Worm (Caenorhabditis elegans) whole organism, L3 larva: ENCODE measurements around the gene Y38E10A.1.

Source experiments
- ama-1 ChIP-seq: fragments of 150-350 bp; optimal IDR thresholded peaks from 2 replicates; lab custom pipeline; 2018
- egl-27 ChIP-seq: sonication (generic microtip); optimal IDR thresholded peaks from 4 replicates; lab custom pipeline; 2017; ENCODE audit warnings: missing biosample characterization, missing genetic modification reagents, missing genetic modification characterization
- mdl-1 ChIP-seq: fragments of 150-350 bp; optimal IDR thresholded peaks from 2 replicates; lab custom pipeline; 2014; ENCODE audit warnings: missing biosample characterization, missing genetic modification characterization
- nfya-1 ChIP-seq: sonication (generic microtip); optimal IDR thresholded peaks from 2 replicates; lab custom pipeline; 2017; ENCODE audit warnings: missing genetic modification characterization, mild to moderate bottlenecking, missing compliant biosample characterization, antibody characterized with exemption, moderate library complexity; ENCODE audit not compliant: insufficient read depth
- nhr-11 ChIP-seq: fragments of 150-350 bp; optimal IDR thresholded peaks from 2 replicates; lab custom pipeline; 2014; ENCODE audit warnings: missing biosample characterization, missing genetic modification characterization
- nhr-25 ChIP-seq: sonication (generic microtip); optimal IDR thresholded peaks from 2 replicates; lab custom pipeline; 2017; ENCODE audit warnings: missing biosample characterization, missing genetic modification characterization
- nhr-28 ChIP-seq: fragments of 150-350 bp; optimal IDR thresholded peaks from 2 replicates; lab custom pipeline; 2014; ENCODE audit warnings: missing biosample characterization, missing genetic modification characterization
- nhr-77 ChIP-seq: fragments of 150-350 bp; optimal IDR thresholded peaks from 2 replicates; lab custom pipeline; 2014; ENCODE audit warnings: missing biosample characterization, missing genetic modification characterization
- pha-4 ChIP-seq: fragments of 150-350 bp; optimal IDR thresholded peaks from 2 replicates; lab custom pipeline; 2014; ENCODE audit warnings: missing biosample characterization, missing genetic modification reagents, missing genetic modification characterization
- snpc-4 ChIP-seq: fragments of 150-350 bp; optimal IDR thresholded peaks from 2 replicates; lab custom pipeline; 2014; ENCODE audit warnings: missing biosample characterization, missing genetic modification characterization
- unc-39 ChIP-seq: sonication (generic microtip); optimal IDR thresholded peaks from 4 replicates; lab custom pipeline; 2017; ENCODE audit warnings: missing biosample characterization, missing genetic modification characterization
- ztf-11 ChIP-seq: fragments of 150-350 bp; optimal IDR thresholded peaks from 2 replicates; lab custom pipeline; 2014; ENCODE audit warnings: missing biosample characterization, missing genetic modification characterization

- TF ChIP-seq nhr-25 (no peak), nhr-11 (tag; lab: Kevin White, UChicago) (no peak), ama-1 (no peak), egl-27 (tag; lab: Kevin White, UChicago) (no peak), nfya-1 (tag; lab: Kevin White, UChicago) (no peak), ztf-11 (tag; lab: Kevin White, UChicago) (no peak), snpc-4 (tag; lab: Kevin White, UChicago) (no peak), unc-39 (tag; lab: Kevin White, UChicago) (no peak), pha-4 (tag; lab: Kevin White, UChicago) (no peak), nhr-77 (tag; lab: Kevin White, UChicago) (no peak), nhr-28 (tag; lab: Kevin White, UChicago) (no peak), mdl-1 (tag; lab: Kevin White, UChicago) (no peak)
Measured at ce11 chrII:12550940-12551339, 19.5 kb downstream of the Y38E10A.1 start.
